Fruit fly (Drosophila melanogaster): ENCODE data around the gene CG9705.

CG9705 gene

DNA sequence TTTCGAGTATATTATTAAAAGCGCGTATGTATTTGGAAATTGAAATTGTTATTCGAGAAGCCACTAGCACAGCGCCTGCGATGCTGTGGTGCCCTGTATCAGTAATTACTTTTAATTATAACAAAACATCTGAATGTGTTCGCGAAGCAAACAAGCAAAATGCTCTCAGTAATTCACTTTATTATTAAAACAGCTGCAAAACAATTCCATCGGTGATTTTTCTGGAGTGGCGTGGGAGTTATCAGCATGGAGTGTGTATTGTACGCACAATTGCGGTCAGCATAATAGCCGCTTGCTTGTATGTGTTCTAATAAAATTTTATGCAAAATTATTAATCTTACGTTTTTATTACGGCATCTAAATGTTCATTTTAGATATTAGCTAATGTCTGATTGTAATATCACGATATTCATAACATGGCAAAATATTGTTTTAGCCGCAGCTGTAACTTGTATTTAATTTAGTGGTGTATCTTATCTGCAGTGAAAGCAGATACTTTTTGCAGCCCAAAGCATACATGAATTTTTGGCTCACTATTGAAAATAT is 2.4 kb downstream of the CG9705 start (continued):
- TF ChIP-seq peb (GFP tag; IDR thresholded peaks at IDR 0.05) (no peak), dmrt11E (tag; optimal IDR thresholded peaks at IDR 0.05) (peak; percentile 74), ems (GFP tag; optimal IDR thresholded peaks at IDR 0.05) (peak; percentile 58), Hmx (GFP tag; optimal IDR thresholded peaks at IDR 0.05) (peak; percentile 31), Dip3 (GFP tag; optimal IDR thresholded peaks at IDR 0.05) (peak; percentile 35), ftz-f1 (GFP tag; optimal IDR thresholded peaks at IDR 0.05) (no peak), Sry-δ (GFP tag; optimal IDR thresholded peaks at IDR 0.05) (no peak), CG14014 (GFP tag; IDR thresholded peaks at IDR 0.05) (peak; percentile 54; the same call in 1 of the 2 replicates), CG11504 (tag; optimal IDR thresholded peaks at IDR 0.05) (no peak), CG12744 (GFP tag; optimal IDR thresholded peaks at IDR 0.05) (peak; percentile 46), CG16813 (GFP tag; IDR thresholded peaks at IDR 0.05; ENCODE audit: partially characterized antibody) (no peak), CG13775 (GFP tag; optimal IDR thresholded peaks at IDR 0.05) (peak; percentile 57), CG1603 (tag; optimal IDR thresholded peaks at IDR 0.05) (peak; percentile 83), oc (tag; optimal IDR thresholded peaks at IDR 0.05) (no peak), CG13287 (GFP tag; IDR thresholded peaks at IDR 0.05; ENCODE audit: partially characterized antibody) (no peak), Lim3 (GFP tag; IDR thresholded peaks at IDR 0.05) (0 out of 2 replicates have a peak, but pooled peaks have one; percentile 16), CG1792 (GFP tag; optimal IDR thresholded peaks at IDR 0.05) (peak; percentile 74), CG4360 (GFP tag; IDR thresholded peaks at IDR 0.05) (0 out of 2 replicates have a peak, but pooled peaks have one; percentile 9), trh (GFP tag; optimal IDR thresholded peaks at IDR 0.05) (no peak), exex (tag; optimal IDR thresholded peaks at IDR 0.05) (no peak), CG1602 (GFP tag; optimal IDR thresholded peaks at IDR 0.05) (peak; percentile 55), tup (GFP tag; optimal IDR thresholded peaks at IDR 0.05) (peak; percentile 40), CG7786 (GFP tag; optimal IDR thresholded peaks at IDR 0.05) (peak; percentile 39), Max (GFP tag; optimal IDR thresholded peaks at IDR 0.05) (peak; percentile 71), sens-2 (GFP tag; IDR thresholded peaks at IDR 0.05) (peak; percentile 37; the same call in 1 of the 2 replicates), wor (GFP tag; IDR thresholded peaks at IDR 0.05) (peak; percentile 38; the same call in 1 of the 2 replicates), PHDP (tag; optimal IDR thresholded peaks at IDR 0.05) (no peak), CG10462 (GFP tag; optimal IDR thresholded peaks at IDR 0.05) (peak; percentile 35), B-H2 (GFP tag; optimal IDR thresholded peaks at IDR 0.05) (no peak), shn (GFP tag; optimal IDR thresholded peaks at IDR 0.05) (peak; percentile 18), B-H1 (GFP tag; IDR thresholded peaks at IDR 0.05) (no peak; the same call in 2 of the 3 replicates), cwo (GFP tag; optimal IDR thresholded peaks at IDR 0.05) (no peak), prd (optimal IDR thresholded peaks at IDR 0.05) (no peak), prd (GFP tag; IDR thresholded peaks at IDR 0.05) (peak; percentile 80), sens (GFP tag) (peak; percentile 98), CG4820 (GFP tag; optimal IDR thresholded peaks at IDR 0.05) (peak; percentile 80), insv (GFP tag; optimal IDR thresholded peaks at IDR 0.05) (no peak), CG10366 (GFP tag; IDR thresholded peaks at IDR 0.05) (peak; percentile 74), CG1529 (GFP tag; optimal IDR thresholded peaks at IDR 0.05) (peak; percentile 74), Deaf1 (tag; optimal IDR thresholded peaks at IDR 0.05) (no peak), pzg (GFP tag; optimal IDR thresholded peaks at IDR 0.05) (no peak), CG3726 (GFP tag; IDR thresholded peaks at IDR 0.05) (no peak), en (GFP tag; optimal IDR thresholded peaks at IDR 0.05) (peak; percentile 61), Mes4 (GFP tag; optimal IDR thresholded peaks at IDR 0.05) (peak; percentile 36), odd (GFP tag; optimal IDR thresholded peaks at IDR 0.05) (no peak), NfI (GFP tag; optimal IDR thresholded peaks at IDR 0.05) (peak; percentile 51), kni (GFP tag; optimal IDR thresholded peaks at IDR 0.05) (no peak), hb (GFP tag; IDR thresholded peaks at IDR 0.05; ENCODE audit: partially characterized antibody) (no peak), CG6254 (GFP tag; optimal IDR thresholded peaks at IDR 0.05) (peak; percentile 64), bbx (GFP tag; IDR thresholded peaks at IDR 0.05; ENCODE audit: partially characterized antibody) (no peak), ro (GFP tag; IDR thresholded peaks at IDR 0.05) (no peak)

All from whole organism, embryonic.